Worm (Caenorhabditis elegans): ENCODE data around the gene clc-27.

ce11 chrIII:970928-971327 is 37.3 kb upstream of the clc-27 start:
- TF ChIP-seq nhr-237 (tag; optimal IDR thresholded peaks at IDR 0.05) (no peak), snpc-4 (tag; optimal IDR thresholded peaks at IDR 0.05) (no peak), lin-15B (tag; optimal IDR thresholded peaks at IDR 0.05) (no peak), ces-1 (GFP tag; optimal IDR thresholded peaks at IDR 0.05) (no peak), lsy-2 (tag; optimal IDR thresholded peaks at IDR 0.05) (no peak), pqm-1 (tag; optimal IDR thresholded peaks at IDR 0.05) (no peak)

Measured in whole organism, L1 larva.